Worm (Caenorhabditis elegans): Measurements from ENCODE around the gene R07B1.5.
A peak's percentile ranks its signal among the peaks of the same experiment; 100 is the strongest.

The R07B1.5 gene

ce11 chrX:9848214-9848789, 15.1 kb upstream of the R07B1.5 start:
- TF ChIP-seq nhr-2 (tag; optimal IDR thresholded peaks at IDR 0.05) = peak; percentile 57
- TF ChIP-seq M03D4.4 (tag; optimal IDR thresholded peaks at IDR 0.05) = no peak

ce11 chrX:9850258-9850657, 13.1 kb upstream of the R07B1.5 start, which contains the start of gene lec-8:
Gene lec-8 (plus strand): TSS chrX:9850571.
- TF ChIP-seq nhr-28 (tag; optimal IDR thresholded peaks at IDR 0.05) (no peak), unc-120 (tag; optimal IDR thresholded peaks at IDR 0.05; ENCODE audit: poor library complexity, severe bottlenecking) (no peak), bed-3 (GFP tag; optimal IDR thresholded peaks at IDR 0.05) (no peak), lin-13 (tag; optimal IDR thresholded peaks at IDR 0.05) (no peak), M03D4.4 (tag; optimal IDR thresholded peaks at IDR 0.05) (no peak), unc-39 (tag; optimal IDR thresholded peaks at IDR 0.05) (no peak), ham-2 (GFP tag; optimal IDR thresholded peaks at IDR 0.05) (no peak), ceh-43 (GFP tag; optimal IDR thresholded peaks at IDR 0.05) (no peak), nhr-12 (tag; optimal IDR thresholded peaks at IDR 0.05) (no peak), nhr-237 (tag; optimal IDR thresholded peaks at IDR 0.05) (no peak), sptf-1 (tag; optimal IDR thresholded peaks at IDR 0.05) (no peak), lsy-2 (tag; optimal IDR thresholded peaks at IDR 0.05) (no peak), mep-1 (tag; optimal IDR thresholded peaks at IDR 0.05) (no peak), blmp-1 (tag; optimal IDR thresholded peaks at IDR 0.05) (no peak), cnd-1 (tag; optimal IDR thresholded peaks at IDR 0.05) (no peak)

ce11 chrX:9851745-9852330, 11.5 kb upstream of the R07B1.5 start, which contains the start of gene lec-7:
Gene lec-7 (plus strand): TSS chrX:9852041.
- TF ChIP-seq flh-1 (GFP tag; optimal IDR thresholded peaks at IDR 0.05) (no peak), ham-2 (GFP tag; optimal IDR thresholded peaks at IDR 0.05) (no peak), nhr-76 (tag; optimal IDR thresholded peaks at IDR 0.05) (no peak), zip-8 (tag; optimal IDR thresholded peaks at IDR 0.05) (peak; percentile 57)

ce11 chrX:9856618-9857017, 6.8 kb upstream of the R07B1.5 start, which contains the start of gene R07B1.11:
Gene R07B1.11 (plus strand): TSS chrX:9856918.
- no peak for TF ChIP-seq unc-62 (GFP tag; optimal IDR thresholded peaks at IDR 0.05)
- TF ChIP-seq ztf-11 (tag; optimal IDR thresholded peaks at IDR 0.05) = no peak
- no peak for TF ChIP-seq unc-120 (tag; optimal IDR thresholded peaks at IDR 0.05; ENCODE audit: poor library complexity, severe bottlenecking)
- TF ChIP-seq mls-2 (tag; optimal IDR thresholded peaks at IDR 0.05) = no peak
- TF ChIP-seq sptf-1 (tag; optimal IDR thresholded peaks at IDR 0.05) = no peak

- TF ChIP-seq ceh-43 (GFP tag; optimal IDR thresholded peaks at IDR 0.05) (no peak), tbx-8 (GFP tag; optimal IDR thresholded peaks at IDR 0.05) (no peak), bed-3 (GFP tag; optimal IDR thresholded peaks at IDR 0.05) (no peak), lin-13 (tag; optimal IDR thresholded peaks at IDR 0.05) (no peak), nhr-237 (tag; optimal IDR thresholded peaks at IDR 0.05) (no peak), pha-4 (tag; optimal IDR thresholded peaks at IDR 0.05) (no peak), nhr-76 (tag; optimal IDR thresholded peaks at IDR 0.05) (no peak), nhr-12 (tag; optimal IDR thresholded peaks at IDR 0.05) (no peak), hlh-1 (tag; optimal IDR thresholded peaks at IDR 0.05) (no peak), M03D4.4 (tag; optimal IDR thresholded peaks at IDR 0.05) (no peak), elt-3 (tag; optimal IDR thresholded peaks at IDR 0.05) (no peak), lsy-2 (tag; optimal IDR thresholded peaks at IDR 0.05) (no peak), zip-8 (tag; optimal IDR thresholded peaks at IDR 0.05) (no peak), snpc-4 (tag; optimal IDR thresholded peaks at IDR 0.05) (no peak), drap-1 (GFP tag; optimal IDR thresholded peaks at IDR 0.05) (no peak), cnd-1 (tag; optimal IDR thresholded peaks at IDR 0.05) (no peak)
Measured at ce11 chrX:9858069-9858468, 5.3 kb upstream of the R07B1.5 start, which contains the start of gene scav-5. Gene scav-5 (plus strand): TSS chrX:9858365.

- TF ChIP-seq mab-5 (tag; optimal IDR thresholded peaks at IDR 0.05) (no peak), lsy-2 (tag; optimal IDR thresholded peaks at IDR 0.05) (no peak), ceh-39 (tag; optimal IDR thresholded peaks at IDR 0.05) (no peak), tbx-8 (GFP tag; optimal IDR thresholded peaks at IDR 0.05) (no peak), mls-2 (tag; optimal IDR thresholded peaks at IDR 0.05) (no peak), ces-1 (GFP tag; optimal IDR thresholded peaks at IDR 0.05) (no peak), hlh-1 (tag; optimal IDR thresholded peaks at IDR 0.05) (no peak)
Measured at ce11 chrX:9866355-9866754, 3.0 kb downstream of the R07B1.5 start, which contains the start of gene R07B1.6. Gene R07B1.6 (plus strand): TSS chrX:9866655.

Data from whole organism, mixed stage, embryonic.